Fruit fly (Drosophila melanogaster) S2 (cell line): ENCODE measurements around the gene CG4951.

ENCODE experiments used
- CG8478 ChIP-seq: fragments of >200 bp; optimal IDR thresholded peaks from 2 replicates; lab custom pipeline; 2018
- CTCF ChIP-seq, 2 experiments: fragments of >200 bp; optimal IDR thresholded peaks; 2 replicates each; lab custom pipeline; 2018

- TF ChIP-seq CG8478 (lab: Kevin White, UChicago) (no peak), CTCF (optimal IDR thresholded peaks at IDR 0.05; lab: Kevin White, UChicago) (no peak)
These were observed 24.7 kb downstream of the CG4951 start for dm6 chr3R:27928984-27929924.
